Fruit fly (Drosophila melanogaster) S2 (cell line): ENCODE data around the gene Tsr1.

Experiments used
- CG8478 ChIP-seq: fragments of >200 bp; optimal IDR thresholded peaks from 2 replicates; lab custom pipeline; 2018
- CTCF ChIP-seq, 2 experiments: fragments of >200 bp; optimal IDR thresholded peaks; 2 replicates each; lab custom pipeline; 2018

- TF ChIP-seq CG8478 (no peak), CTCF (optimal IDR thresholded peaks at IDR 0.05; lab: Kevin White, UChicago) (no peak)
Observed at dm6 chr3L:21302493-21302892, 32.5 kb upstream of the Tsr1 start.
